Worm (Caenorhabditis elegans): ENCODE results near the gene ZK945.4.

ce11 chrII:10136771-10137170 is 31.3 kb upstream of the ZK945.4 start:
- no peak for TF ChIP-seq unc-62 (GFP tag; optimal IDR thresholded peaks at IDR 0.05)
- TF ChIP-seq egl-13 (tag; optimal IDR thresholded peaks at IDR 0.05): no peak
- TF ChIP-seq ets-5 (GFP tag; IDR thresholded peaks at IDR 0.05): no peak
- TF ChIP-seq mep-1 (tag; optimal IDR thresholded peaks at IDR 0.05): no peak
- no peak for TF ChIP-seq nhr-12 (tag; optimal IDR thresholded peaks at IDR 0.05)
- TF ChIP-seq nhr-77 (tag; optimal IDR thresholded peaks at IDR 0.05): no peak
- TF ChIP-seq sptf-1 (tag; optimal IDR thresholded peaks at IDR 0.05): no peak
- TF ChIP-seq tbx-2 (tag; optimal IDR thresholded peaks at IDR 0.05): no peak
- no peak for TF ChIP-seq ama-1 (optimal IDR thresholded peaks at IDR 0.05)
- no peak for TF ChIP-seq dsc-1 (tag; optimal IDR thresholded peaks at IDR 0.05)
- TF ChIP-seq mdl-1 (tag; optimal IDR thresholded peaks at IDR 0.05): no peak
